Worm (Caenorhabditis elegans): ENCODE measurements around the gene F22E5.12.
"Not testable (repeated sequence)": the region's sequence is repeated elsewhere in the genome, so short reads cannot be mapped to it uniquely, and the experiment has no call there.

ce11 chrII:2646756-2647155 is at the start of gene F22E5.12:
- TF ChIP-seq gei-17 (GFP tag; optimal IDR thresholded peaks at IDR 0.05); sea-2 (GFP tag; IDR thresholded peaks at IDR 0.05); F22D6.2 (tag; optimal IDR thresholded peaks at IDR 0.05); ztf-26 (tag; optimal IDR thresholded peaks at IDR 0.05); unc-62 (GFP tag; optimal IDR thresholded peaks at IDR 0.05); dox-1 (GFP tag; IDR thresholded peaks at IDR 0.05); ceh-100 (GFP tag; IDR thresholded peaks at IDR 0.05); F52B5.7 (tag; optimal IDR thresholded peaks at IDR 0.05); rcor-1 (GFP tag; IDR thresholded peaks at IDR 0.05): not testable (repeated sequence)

Measured in whole organism, young adult.